Fruit fly (Drosophila melanogaster) whole organism, embryonic: Measurements from ENCODE around the gene spas.

ENCODE experiments used
- CG10147 ChIP-seq: fragments of 200-800 bp; sonication (Bioruptor generic); optimal IDR thresholded peaks from 2 replicates; lab custom pipeline; 2019; ENCODE audit warnings: missing biosample characterization, mild to moderate bottlenecking, missing genetic modification characterization, moderate library complexity
- CG1024 ChIP-seq: fragments of 200-800 bp; sonication (Bioruptor generic); IDR thresholded peaks from 2 replicates; pipeline ENCODE4 v1.3.6; 2022; ENCODE audit warnings: missing biosample characterization, missing genetic modification characterization
- CG10462 ChIP-seq: fragments of 200-800 bp; sonication (Bioruptor generic); optimal IDR thresholded peaks from 2 replicates; lab custom pipeline; 2016; ENCODE audit warnings: missing biosample characterization, missing genetic modification characterization
- CG11504 ChIP-seq: fragments of 200-800 bp; sonication (Bioruptor generic); optimal IDR thresholded peaks from 3 replicates; lab custom pipeline; 2019; ENCODE audit warnings: missing biosample characterization, mild to moderate bottlenecking, missing genetic modification characterization, moderate library complexity
- CG11560 ChIP-seq: fragments of 200-800 bp; sonication (Bioruptor generic); IDR thresholded peaks from 3 replicates; pipeline ENCODE4 v1.3.6; 2022; ENCODE audit warnings: missing biosample characterization, missing genetic modification characterization
- CG1602 ChIP-seq: fragments of 200-800 bp; sonication (Bioruptor generic); optimal IDR thresholded peaks from 3 replicates; lab custom pipeline; 2016; ENCODE audit warnings: missing biosample characterization, missing genetic modification characterization
- CG17361 ChIP-seq: fragments of 200-800 bp; sonication (Bioruptor generic); IDR thresholded peaks from 3 replicates; pipeline ENCODE4 v1.3.6; 2022; ENCODE audit warnings: missing biosample characterization, missing genetic modification characterization
- CG17385 ChIP-seq: fragments of 200-800 bp; sonication (Bioruptor generic); optimal IDR thresholded peaks from 3 replicates; lab custom pipeline; 2018; ENCODE audit warnings: missing biosample characterization, mild to moderate bottlenecking, missing genetic modification characterization
- CG17612 ChIP-seq: fragments of 200-800 bp; sonication (Bioruptor generic); IDR thresholded peaks from 2 replicates; pipeline ENCODE4 v1.3.6; 2022; ENCODE audit warnings: missing biosample characterization, missing genetic modification characterization
- CG32532 ChIP-seq: fragments of 200-800 bp; sonication (Bioruptor generic); IDR thresholded peaks from 2 replicates; pipeline ENCODE4 v1.3.6; 2022; ENCODE audit warnings: missing biosample characterization, missing genetic modification characterization
- CG32772 ChIP-seq: fragments of 200-800 bp; sonication (Bioruptor generic); IDR thresholded peaks from 2 replicates; pipeline ENCODE4 v1.3.6; 2022; ENCODE audit warnings: missing biosample characterization, missing genetic modification characterization
- CG4707 ChIP-seq: fragments of 200-800 bp; sonication (Bioruptor generic); optimal IDR thresholded peaks from 2 replicates; lab custom pipeline; 2018; ENCODE audit warnings: missing biosample characterization, mild to moderate bottlenecking, missing genetic modification characterization, moderate library complexity
- CG5180 ChIP-seq: fragments of 200-800 bp; sonication (Bioruptor generic); optimal IDR thresholded peaks from 3 replicates; lab custom pipeline; 2017; ENCODE audit warnings: missing biosample characterization, missing genetic modification characterization, mild to moderate bottlenecking, moderate library complexity, missing genetic modification reagents
- CG6254 ChIP-seq: fragments of 200-800 bp; sonication (Bioruptor generic); optimal IDR thresholded peaks from 3 replicates; lab custom pipeline; 2017; ENCODE audit warnings: mild to moderate bottlenecking, missing biosample characterization, missing genetic modification reagents, missing genetic modification characterization
- CG6689 ChIP-seq: fragments of 200-800 bp; sonication (Bioruptor generic); IDR thresholded peaks from 2 replicates; pipeline ENCODE4 v1.3.6; 2022; ENCODE audit warnings: missing biosample characterization, missing genetic modification characterization
- CG6813 ChIP-seq: fragments of 200-800 bp; sonication (Bioruptor generic); optimal IDR thresholded peaks from 2 replicates; lab custom pipeline; 2017; ENCODE audit warnings: missing biosample characterization, missing genetic modification characterization, mild to moderate bottlenecking, moderate library complexity, missing genetic modification reagents
- CG7357 ChIP-seq: fragments of 200-800 bp; sonication (Bioruptor generic); IDR thresholded peaks from 3 replicates; pipeline ENCODE4 v1.3.6; 2022; ENCODE audit warnings: missing biosample characterization, missing genetic modification characterization
- CG7786 ChIP-seq: fragments of 200-800 bp; sonication (Bioruptor generic); optimal IDR thresholded peaks from 2 replicates; lab custom pipeline; 2016; ENCODE audit warnings: missing biosample characterization, missing genetic modification characterization
- CG9797 ChIP-seq: fragments of 200-800 bp; sonication (Bioruptor generic); optimal IDR thresholded peaks from 3 replicates; lab custom pipeline; 2018; ENCODE audit warnings: missing biosample characterization, mild to moderate bottlenecking, missing genetic modification characterization
- Doc3 ChIP-seq: fragments of 200-800 bp; sonication (Bioruptor generic); IDR thresholded peaks from 3 replicates; pipeline ENCODE4 v1.3.6; 2022; ENCODE audit warnings: missing biosample characterization, missing genetic modification characterization; ENCODE audit not compliant: partially characterized antibody
- Fer3 ChIP-seq: fragments of 200-800 bp; sonication (Bioruptor generic); optimal IDR thresholded peaks from 2 replicates; lab custom pipeline; 2018; ENCODE audit warnings: missing biosample characterization, mild to moderate bottlenecking, missing genetic modification characterization, moderate library complexity
- Hey ChIP-seq: fragments of 200-800 bp; sonication (Bioruptor generic); optimal IDR thresholded peaks from 3 replicates; lab custom pipeline; 2018; ENCODE audit warnings: missing biosample characterization, mild to moderate bottlenecking, missing genetic modification characterization
- HmgZ ChIP-seq: fragments of 200-800 bp; sonication (Bioruptor generic); optimal IDR thresholded peaks from 2 replicates; lab custom pipeline; 2018; ENCODE audit warnings: missing biosample characterization, mild to moderate bottlenecking, missing genetic modification characterization
- Kr ChIP-seq: fragments of 200-800 bp; sonication (Bioruptor generic); optimal IDR thresholded peaks from 2 replicates; lab custom pipeline; 2017; ENCODE audit warnings: missing biosample characterization, mild to moderate bottlenecking, missing genetic modification characterization
- Oaz ChIP-seq: fragments of 200-800 bp; sonication (Bioruptor generic); IDR thresholded peaks from 2 replicates; pipeline ENCODE4 v1.3.6; 2022; ENCODE audit warnings: missing biosample characterization, missing genetic modification characterization
- Oli ChIP-seq: fragments of 200-800 bp; sonication (Bioruptor generic); optimal IDR thresholded peaks from 2 replicates; lab custom pipeline; 2018; ENCODE audit warnings: missing biosample characterization, mild to moderate bottlenecking, missing genetic modification characterization, moderate library complexity
- Opbp ChIP-seq: fragments of 200-800 bp; sonication (Bioruptor generic); IDR thresholded peaks from 3 replicates; pipeline ENCODE4 v1.3.6; 2022; ENCODE audit warnings: missing biosample characterization, missing genetic modification characterization; ENCODE audit not compliant: partially characterized antibody
- Scr ChIP-seq: fragments of 200-800 bp; sonication (Bioruptor generic); IDR thresholded peaks from 2 replicates; pipeline ENCODE4 v1.3.6; 2022; ENCODE audit warnings: missing biosample characterization, missing genetic modification characterization; ENCODE audit not compliant: partially characterized antibody
- Ssrp ChIP-seq: fragments of 200-800 bp; sonication (Bioruptor generic); optimal IDR thresholded peaks from 2 replicates; lab custom pipeline; 2018; ENCODE audit warnings: missing biosample characterization, mild to moderate bottlenecking, missing genetic modification characterization, moderate library complexity
- TFAM ChIP-seq: fragments of 200-800 bp; sonication (Bioruptor generic); optimal IDR thresholded peaks from 2 replicates; lab custom pipeline; 2017; ENCODE audit warnings: missing biosample characterization, missing genetic modification characterization, inconsistent platforms
- ac ChIP-seq: fragments of 200-800 bp; sonication (Bioruptor generic); optimal IDR thresholded peaks from 3 replicates; lab custom pipeline; 2017; ENCODE audit warnings: missing biosample characterization, mild to moderate bottlenecking, missing genetic modification characterization
- crc ChIP-seq: fragments of 200-800 bp; sonication (Bioruptor generic); optimal IDR thresholded peaks from 2 replicates; lab custom pipeline; 2016; ENCODE audit warnings: missing biosample characterization, missing genetic modification characterization
- ftz-f1 ChIP-seq: fragments of 200-800 bp; sonication (Bioruptor generic); optimal IDR thresholded peaks from 2 replicates; lab custom pipeline; 2016; ENCODE audit warnings: missing biosample characterization, missing genetic modification characterization
- gem ChIP-seq: fragments of 200-800 bp; sonication (Bioruptor generic); optimal IDR thresholded peaks from 2 replicates; lab custom pipeline; 2019; ENCODE audit warnings: missing biosample characterization, mild to moderate bottlenecking, missing genetic modification characterization, moderate library complexity
- grn ChIP-seq: fragments of 200-800 bp; sonication (Bioruptor generic); optimal IDR thresholded peaks from 3 replicates; lab custom pipeline; 2017; ENCODE audit warnings: missing biosample characterization, missing genetic modification characterization
- gsb-n ChIP-seq: fragments of 200-800 bp; sonication (Bioruptor generic); optimal IDR thresholded peaks from 3 replicates; lab custom pipeline; 2018; ENCODE audit warnings: missing biosample characterization, mild to moderate bottlenecking, missing genetic modification characterization
- inv ChIP-seq: fragments of 200-800 bp; sonication (Bioruptor generic); IDR thresholded peaks from 2 replicates; pipeline ENCODE4 v1.3.6; 2022; ENCODE audit warnings: missing biosample characterization, missing genetic modification characterization; ENCODE audit not compliant: partially characterized antibody
- jigr1 ChIP-seq: fragments of 200-800 bp; sonication (Bioruptor generic); IDR thresholded peaks from 3 replicates; pipeline ENCODE4 v1.3.6; 2022; ENCODE audit warnings: missing biosample characterization, missing genetic modification characterization
- nom ChIP-seq: fragments of 200-800 bp; sonication (Bioruptor generic); optimal IDR thresholded peaks from 2 replicates; lab custom pipeline; 2017; ENCODE audit warnings: missing biosample characterization, missing genetic modification characterization, mild to moderate bottlenecking, moderate library complexity, missing genetic modification reagents
- pan ChIP-seq, 4 experiments: fragments of >200 bp in 3 of 4; fragments of 200-800 bp in 1 of 4; sonication (Bioruptor generic) in 1 of 4; optimal IDR thresholded peaks in 3 of 4; IDR thresholded peaks in 1 of 4; 2 replicates each; pipeline versions ENCODE4 v1.3.6 to Lab custom; 2017 to 2022; ENCODE audit warnings: missing biosample characterization in 2 of 4, missing genetic modification characterization in 2 of 4, mixed read lengths in 1 of 4
- pros ChIP-seq: fragments of 200-800 bp; sonication (Bioruptor generic); optimal IDR thresholded peaks from 3 replicates; lab custom pipeline; 2019; ENCODE audit warnings: missing biosample characterization, mild to moderate bottlenecking, missing genetic modification characterization, moderate library complexity
- row ChIP-seq: fragments of 200-800 bp; sonication (Bioruptor generic); IDR thresholded peaks from 3 replicates; pipeline ENCODE4 v1.3.6; 2022; ENCODE audit warnings: missing biosample characterization, missing genetic modification characterization
- so ChIP-seq: fragments of 200-800 bp; sonication (Bioruptor generic); IDR thresholded peaks from 3 replicates; pipeline ENCODE4 v1.3.6; 2022; ENCODE audit warnings: missing biosample characterization, missing genetic modification characterization
- sob ChIP-seq: fragments of 200-800 bp; sonication (Bioruptor generic); IDR thresholded peaks from 2 replicates; pipeline ENCODE4 v1.3.6; 2022; ENCODE audit warnings: missing biosample characterization, missing genetic modification characterization
- sug ChIP-seq: fragments of 200-800 bp; optimal IDR thresholded peaks from 2 replicates; lab custom pipeline; 2019; ENCODE audit warnings: missing biosample characterization, mild to moderate bottlenecking, missing genetic modification characterization, moderate library complexity
- twi ChIP-seq: fragments of 200-800 bp; optimal IDR thresholded peaks from 2 replicates; lab custom pipeline; 2019; ENCODE audit warnings: missing biosample characterization, mild to moderate bottlenecking, missing genetic modification characterization, moderate library complexity
- usp ChIP-seq: fragments of >200 bp; optimal IDR thresholded peaks from 2 replicates; lab custom pipeline; 2017; ENCODE audit warnings: missing biosample characterization, missing genetic modification characterization
- wdn ChIP-seq: fragments of 200-800 bp; sonication (Bioruptor generic); IDR thresholded peaks from 2 replicates; pipeline ENCODE4 v1.3.6; 2022; ENCODE audit warnings: missing biosample characterization, missing genetic modification characterization
- wor ChIP-seq: fragments of 200-800 bp; sonication (Bioruptor generic); IDR thresholded peaks from 2 replicates; pipeline ENCODE4 v1.3.6; 2022; ENCODE audit warnings: missing biosample characterization, missing genetic modification characterization
- zfh1 ChIP-seq: fragments of 200-800 bp; sonication (Bioruptor generic); IDR thresholded peaks from 3 replicates; pipeline ENCODE4 v1.3.6; 2022; ENCODE audit warnings: missing biosample characterization, missing genetic modification characterization

Gene spas

dm6 chr3R:24047998-24048511 lies 10.0 kb downstream of the spas start, which contains the start of gene Rox8 (continued):
- TF ChIP-seq wdn: no peak
- TF ChIP-seq row (GFP tag; lab: Robert Waterston, UW): peak; percentile 64
- peak; percentile 56 for TF ChIP-seq Scr (GFP tag; lab: Robert Waterston, UW)
- no peak for TF ChIP-seq CG6813 (GFP tag; lab: Kevin White, UChicago)
- peak; percentile 3 for TF ChIP-seq Kr (GFP tag; lab: Kevin White, UChicago)
- TF ChIP-seq Ssrp (tag; lab: Kevin White, UChicago): no peak
- TF ChIP-seq CG4707 (GFP tag; lab: Kevin White, UChicago): no peak
- peak; percentile 6 for TF ChIP-seq CG10462 (GFP tag; lab: Kevin White, UChicago)
- peak; percentile 60 for TF ChIP-seq HmgZ (tag; lab: Kevin White, UChicago)
- peak; percentile 13 for TF ChIP-seq Fer3
- TF ChIP-seq crc (GFP tag; lab: Kevin White, UChicago): no peak
- TF ChIP-seq ftz-f1: peak; percentile 9
- no peak for TF ChIP-seq so (GFP tag; lab: Robert Waterston, UW)
- no peak for TF ChIP-seq CG6689 (GFP tag; lab: Robert Waterston, UW)
- no peak for TF ChIP-seq zfh1 (GFP tag; lab: Robert Waterston, UW)
- no peak for TF ChIP-seq Oaz
- no peak for TF ChIP-seq CG32772 (GFP tag; lab: Robert Waterston, UW)
- TF ChIP-seq pan (optimal IDR thresholded peaks at IDR 0.05; lab: Kevin White, UChicago): no peak
- no peak for TF ChIP-seq pan (GFP tag; optimal IDR thresholded peaks at IDR 0.05 in 1 of 2, IDR thresholded peaks at IDR 0.05 in 1 of 2)
- peak; percentile 20 for TF ChIP-seq CG6254
- TF ChIP-seq gsb-n (tag; lab: Kevin White, UChicago): peak; percentile 16
- no peak for TF ChIP-seq jigr1
- peak; percentile 31; the same call in 1 of the 2 replicates for TF ChIP-seq CG32532 (GFP tag; lab: Robert Waterston, UW)
- no peak for TF ChIP-seq CG5180 (GFP tag; lab: Kevin White, UChicago)
- TF ChIP-seq CG1024 (GFP tag; lab: Robert Waterston, UW): no peak
- peak; percentile 61 for TF ChIP-seq CG9797 (GFP tag; lab: Kevin White, UChicago)
- TF ChIP-seq Hey (tag; lab: Kevin White, UChicago): no peak
- no peak for TF ChIP-seq CG11504 (tag; lab: Kevin White, UChicago)
- TF ChIP-seq twi (tag; lab: Kevin White, UChicago): no peak
- no peak for TF ChIP-seq grn (GFP tag; lab: Kevin White, UChicago)
- no peak for TF ChIP-seq CG17612
- TF ChIP-seq CG7357 (GFP tag; lab: Robert Waterston, UW): no peak
- 0 out of 3 replicates have a peak, but pooled peaks have one; percentile 41 for TF ChIP-seq Doc3 (GFP tag; lab: Robert Waterston, UW)
- TF ChIP-seq sob: 0 out of 2 replicates have a peak, but pooled peaks have one; percentile 10
- no peak for TF ChIP-seq TFAM (GFP tag; lab: Kevin White, UChicago)
- TF ChIP-seq gem: peak; percentile 60

- no peak for TF ChIP-seq CG7786
- TF ChIP-seq nom (GFP tag; lab: Kevin White, UChicago): peak; percentile 58
- no peak for TF ChIP-seq CG1602 (GFP tag; lab: Kevin White, UChicago)
- TF ChIP-seq usp (GFP tag; lab: Kevin White, UChicago): no peak
- peak; percentile 31 for TF ChIP-seq CG10147 (GFP tag; lab: Kevin White, UChicago)
- TF ChIP-seq CG11560 (tag; lab: Robert Waterston, UW): no peak
- TF ChIP-seq pros: peak; percentile 90
- no peak for TF ChIP-seq ac (GFP tag; lab: Kevin White, UChicago)
- no peak for TF ChIP-seq inv
- TF ChIP-seq Opbp (GFP tag; lab: Robert Waterston, UW): no peak
- TF ChIP-seq CG17385 (GFP tag; lab: Kevin White, UChicago): no peak
- no peak for TF ChIP-seq wor (GFP tag; lab: Robert Waterston, UW)
- peak; percentile 47; the same call in 2 of the 3 replicates for TF ChIP-seq CG17361 (GFP tag; lab: Robert Waterston, UW)
- no peak for TF ChIP-seq Oli (tag; lab: Kevin White, UChicago)
- peak; percentile 81 for TF ChIP-seq sug (tag; lab: Kevin White, UChicago)
Observed at dm6 chr3R:24050690-24051440, 12.8 kb downstream of the spas start, which contains the start of the genes Atg6 and Pisd. Gene Atg6 (minus strand): TSS chr3R:24050782. Gene Pisd (plus strand): TSS chr3R:24050783.
